Worm (Caenorhabditis elegans): ENCODE data around the gene srb-19.

DNA sequence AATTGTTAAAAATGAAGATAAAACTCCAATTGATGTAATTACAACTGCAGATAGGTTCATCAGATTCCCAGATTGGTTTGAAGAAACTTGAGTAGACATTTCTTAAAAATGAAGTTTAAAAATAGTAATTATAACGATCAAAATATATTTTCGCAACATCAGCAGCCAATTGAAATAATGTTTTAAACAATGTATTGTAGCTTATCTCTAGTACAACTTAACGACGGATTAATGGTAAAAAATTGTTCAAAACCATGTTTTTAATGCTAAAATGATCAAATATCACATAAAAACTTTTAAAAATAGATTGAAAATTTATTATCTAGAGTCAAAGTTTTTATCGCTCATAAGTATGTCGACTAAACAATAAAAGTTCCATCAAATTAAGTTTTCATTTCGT lies 24.8 kb downstream of the srb-19 start, which contains the start of gene srbc-11:
- TF ChIP-seq ama-1 (optimal IDR thresholded peaks at IDR 0.05) (no peak), ama-1 (GFP tag; optimal IDR thresholded peaks at IDR 0.05) (no peak), madf-3 (GFP tag; IDR thresholded peaks at IDR 0.05) (no peak), mel-28 (tag; optimal IDR thresholded peaks at IDR 0.05; ENCODE audit: borderline replicate concordance) (no peak), unc-130 (GFP tag; optimal IDR thresholded peaks at IDR 0.05) (no peak), F49E8.2 (tag; optimal IDR thresholded peaks at IDR 0.05; ENCODE audit: insufficient read depth) (no peak), ceh-79 (tag; optimal IDR thresholded peaks at IDR 0.05) (no peak), ccch-3 (GFP tag; optimal IDR thresholded peaks at IDR 0.05) (no peak), B0035.1 (tag; optimal IDR thresholded peaks at IDR 0.05) (no peak), dpff-1 (tag; optimal IDR thresholded peaks at IDR 0.05) (no peak), zim-3 (tag; optimal IDR thresholded peaks at IDR 0.05) (no peak), fkh-3 (tag; optimal IDR thresholded peaks at IDR 0.05) (no peak), egl-44 (GFP tag; IDR thresholded peaks at IDR 0.05) (no peak), ets-4 (GFP tag; optimal IDR thresholded peaks at IDR 0.05) (no peak)

Data from whole organism, young adult.